Fruit fly (Drosophila melanogaster): ENCODE results near the gene CG31550.

The CG31550 gene

DNA sequence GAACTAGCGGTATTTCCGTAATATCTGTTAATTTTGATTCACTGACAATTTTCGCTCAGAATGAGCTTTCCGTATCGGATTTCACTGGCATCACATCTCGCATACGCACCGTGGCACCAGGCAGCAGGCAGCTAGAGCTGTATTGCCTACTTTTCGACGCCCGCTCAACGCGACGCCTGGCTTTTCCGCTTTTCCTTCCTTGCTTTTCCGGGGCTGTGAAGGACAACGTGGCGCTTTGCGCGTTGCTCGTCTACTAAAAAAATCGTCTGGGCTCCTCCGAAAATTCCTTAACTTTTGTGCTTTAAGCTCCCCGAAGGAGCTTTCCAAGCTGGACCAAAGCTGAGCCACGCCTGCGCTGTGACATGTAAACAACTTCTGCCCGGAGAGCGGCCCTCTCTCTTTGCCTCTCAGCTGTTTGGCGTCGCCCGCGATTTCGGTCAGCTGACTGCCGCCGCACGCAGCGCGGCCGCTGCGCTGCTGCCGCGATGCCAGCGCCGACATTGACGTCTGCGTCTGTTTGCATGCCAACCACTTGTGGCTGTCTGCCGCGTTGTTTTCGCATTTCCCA is 37.8 kb downstream of the CG31550 start, which contains the start of the genes CG43845 and Nmdar1 (continued):
- TF ChIP-seq Hr3 (GFP tag; optimal IDR thresholded peaks at IDR 0.05), result no peak
- TF ChIP-seq row (GFP tag; IDR thresholded peaks at IDR 0.05), result no peak
- no peak for TF ChIP-seq hkb (optimal IDR thresholded peaks at IDR 0.05)
- no peak for TF ChIP-seq hkb (GFP tag; IDR thresholded peaks at IDR 0.05)
- no peak for TF ChIP-seq CG11398 (GFP tag; optimal IDR thresholded peaks at IDR 0.05)
- peak; percentile 68 for TF ChIP-seq CG13287 (GFP tag; IDR thresholded peaks at IDR 0.05; ENCODE audit: partially characterized antibody)
- 0 out of 2 replicates have a peak, but pooled peaks have one; percentile 33 for TF ChIP-seq CG16779 (GFP tag; IDR thresholded peaks at IDR 0.05)
- TF ChIP-seq CG31441 (GFP tag; IDR thresholded peaks at IDR 0.05), result no peak
- TF ChIP-seq YL-1 (GFP tag; optimal IDR thresholded peaks at IDR 0.05), result no peak
- no peak for TF ChIP-seq odd (GFP tag; optimal IDR thresholded peaks at IDR 0.05)
- no peak for TF ChIP-seq ap (GFP tag; IDR thresholded peaks at IDR 0.05)
- TF ChIP-seq lmd (GFP tag; IDR thresholded peaks at IDR 0.05), result no peak
- TF ChIP-seq Ada2b (GFP tag; IDR thresholded peaks at IDR 0.05), result no peak
- no peak for TF ChIP-seq peb (GFP tag; IDR thresholded peaks at IDR 0.05)
- TF ChIP-seq hb (GFP tag; IDR thresholded peaks at IDR 0.05; ENCODE audit: partially characterized antibody), result no peak
- no peak for TF ChIP-seq CG30403 (GFP tag; optimal IDR thresholded peaks at IDR 0.05)
- TF ChIP-seq Sox102F (GFP tag; optimal IDR thresholded peaks at IDR 0.05), result no peak
- TF ChIP-seq fru (optimal IDR thresholded peaks at IDR 0.05), result no peak
- TF ChIP-seq jing (GFP tag; optimal IDR thresholded peaks at IDR 0.05), result no peak
- TF ChIP-seq CG5245 (GFP tag; optimal IDR thresholded peaks at IDR 0.05), result no peak
- no peak for TF ChIP-seq prd (optimal IDR thresholded peaks at IDR 0.05)
- TF ChIP-seq prd (GFP tag; IDR thresholded peaks at IDR 0.05), result no peak
- TF ChIP-seq CG34224 (GFP tag; IDR thresholded peaks at IDR 0.05; ENCODE audit: partially characterized antibody), result peak; percentile 69; the same call in 2 of the 3 replicates
- no peak for TF ChIP-seq Fer2 (tag; optimal IDR thresholded peaks at IDR 0.05)
- no peak for TF ChIP-seq insv (GFP tag; optimal IDR thresholded peaks at IDR 0.05)
- no peak for TF ChIP-seq CG4617 (GFP tag; optimal IDR thresholded peaks at IDR 0.05; ENCODE audit: borderline replicate concordance)
- TF ChIP-seq CG17361 (GFP tag; IDR thresholded peaks at IDR 0.05), result no peak
- no peak for TF ChIP-seq Doc2 (GFP tag; IDR thresholded peaks at IDR 0.05)
- TF ChIP-seq CG3726 (GFP tag; IDR thresholded peaks at IDR 0.05), result no peak
- no peak for TF ChIP-seq Kr (GFP tag; optimal IDR thresholded peaks at IDR 0.05)
- TF ChIP-seq Sin3A (optimal IDR thresholded peaks at IDR 0.05), result no peak
- no peak for TF ChIP-seq Pdp1 (GFP tag; optimal IDR thresholded peaks at IDR 0.05)
- TF ChIP-seq emc (GFP tag; optimal IDR thresholded peaks at IDR 0.05), result no peak
- TF ChIP-seq CG9215 (GFP tag; IDR thresholded peaks at IDR 0.05), result no peak
- peak; percentile 61; the same call in 3 of the 4 replicates for TF ChIP-seq Dll (GFP tag; IDR thresholded peaks at IDR 0.05; ENCODE audit: partially characterized antibody)
- no peak for TF ChIP-seq ttk (GFP tag; IDR thresholded peaks at IDR 0.05)
- TF ChIP-seq cas (GFP tag; IDR thresholded peaks at IDR 0.05), result no peak
- TF ChIP-seq CG6791 (GFP tag; IDR thresholded peaks at IDR 0.05; ENCODE audit: partially characterized antibody), result no peak
- no peak for TF ChIP-seq Hr51 (GFP tag; optimal IDR thresholded peaks at IDR 0.05)
- no peak for TF ChIP-seq corto (GFP tag; optimal IDR thresholded peaks at IDR 0.05)
- TF ChIP-seq Trl (optimal IDR thresholded peaks at IDR 0.05), result peak; percentile 57 to 61
- TF ChIP-seq Trl (GFP tag; optimal IDR thresholded peaks at IDR 0.05), result peak; percentile 17
- no peak for TF ChIP-seq CG11504 (tag; optimal IDR thresholded peaks at IDR 0.05)
- no peak for TF ChIP-seq vnd (GFP tag; IDR thresholded peaks at IDR 0.05; ENCODE audit: partially characterized antibody)
- TF ChIP-seq Elba2 (GFP tag; optimal IDR thresholded peaks at IDR 0.05), result no peak
- no peak for TF ChIP-seq mld (GFP tag; IDR thresholded peaks at IDR 0.05; ENCODE audit: partially characterized antibody)
- TF ChIP-seq psq (GFP tag; optimal IDR thresholded peaks at IDR 0.05), result no peak
- no peak for TF ChIP-seq jigr1 (GFP tag; IDR thresholded peaks at IDR 0.05)
- TF ChIP-seq Hmr (GFP tag; optimal IDR thresholded peaks at IDR 0.05), result no peak
- TF ChIP-seq BtbVII (GFP tag; optimal IDR thresholded peaks at IDR 0.05), result no peak
- TF ChIP-seq pho (GFP tag; optimal IDR thresholded peaks at IDR 0.05), result no peak
- TF ChIP-seq Atf3 (GFP tag; optimal IDR thresholded peaks at IDR 0.05), result no peak

All from whole organism, embryonic.